Worm (Caenorhabditis elegans): ENCODE data around the gene Y53G8B.2.

Gene Y53G8B.2

ce11 chrIII:3064566-3064965, 39.2 kb downstream of the Y53G8B.2 start:
- no peak for TF ChIP-seq dmd-4 (tag; optimal IDR thresholded peaks at IDR 0.05; ENCODE audit: borderline replicate concordance)
- TF ChIP-seq pag-3 (tag; optimal IDR thresholded peaks at IDR 0.05; ENCODE audit: borderline replicate concordance): no peak
- TF ChIP-seq ceh-24 (tag; optimal IDR thresholded peaks at IDR 0.05): no peak
- TF ChIP-seq sox-2 (GFP tag; IDR thresholded peaks at IDR 0.05): no peak
- no peak for TF ChIP-seq K02D7.2 (tag; optimal IDR thresholded peaks at IDR 0.05)

- TF ChIP-seq pha-4 (tag; optimal IDR thresholded peaks at IDR 0.05) (no peak), hlh-6 (tag; optimal IDR thresholded peaks at IDR 0.05) (no peak), dve-1 (tag; optimal IDR thresholded peaks at IDR 0.05) (no peak), pros-1 (tag; optimal IDR thresholded peaks at IDR 0.05) (no peak), pqm-1 (tag; optimal IDR thresholded peaks at IDR 0.05) (no peak), syd-9 (tag; optimal IDR thresholded peaks at IDR 0.05) (no peak), ceh-2 (tag; optimal IDR thresholded peaks at IDR 0.05) (no peak), ref-2 (tag; optimal IDR thresholded peaks at IDR 0.05) (no peak), hlh-30 (tag; optimal IDR thresholded peaks at IDR 0.05; ENCODE audit: insufficient read depth) (no peak)
Observed at ce11 chrIII:3063999-3064398, 39.8 kb downstream of the Y53G8B.2 start, which contains the start of gene H06I04.6. H06I04.6 (minus strand) TSS chrIII:3064343.

ce11 chrIII:3063565-3063964, 40.2 kb downstream of the Y53G8B.2 start:
- no peak for TF ChIP-seq ttx-3 (tag; optimal IDR thresholded peaks at IDR 0.05)

ce11 chrIII:3063084-3063483, 40.7 kb downstream of the Y53G8B.2 start:
- TF ChIP-seq hlh-30 (tag; optimal IDR thresholded peaks at IDR 0.05; ENCODE audit: insufficient read depth) (no peak), nhr-11 (tag; optimal IDR thresholded peaks at IDR 0.05) (no peak), unc-86 (tag; optimal IDR thresholded peaks at IDR 0.05) (no peak), elt-2 (tag; optimal IDR thresholded peaks at IDR 0.05) (no peak), F13H6.1 (tag; optimal IDR thresholded peaks at IDR 0.05) (no peak)

- TF ChIP-seq dve-1 (tag; optimal IDR thresholded peaks at IDR 0.05) (no peak), fax-1 (tag; optimal IDR thresholded peaks at IDR 0.05) (no peak), ceh-22 (tag; optimal IDR thresholded peaks at IDR 0.05) (no peak), K09A11.1 (tag; optimal IDR thresholded peaks at IDR 0.05; ENCODE audit: insufficient read depth) (no peak), ceh-31 (tag; optimal IDR thresholded peaks at IDR 0.05) (no peak), unc-86 (tag; optimal IDR thresholded peaks at IDR 0.05) (no peak), lim-6 (tag; optimal IDR thresholded peaks at IDR 0.05) (no peak), elt-2 (tag; optimal IDR thresholded peaks at IDR 0.05) (no peak), hlh-8 (tag; optimal IDR thresholded peaks at IDR 0.05) (no peak), hlh-15 (tag; optimal IDR thresholded peaks at IDR 0.05) (no peak), unc-3 (GFP tag; conservative IDR thresholded peaks at IDR 0.05) (no peak), unc-3 (tag; optimal IDR thresholded peaks at IDR 0.05) (no peak), ama-1 (optimal IDR thresholded peaks at IDR 0.05) (no peak), ets-4 (tag; optimal IDR thresholded peaks at IDR 0.05) (no peak), madf-2 (tag; optimal IDR thresholded peaks at IDR 0.05) (no peak), pqm-1 (tag; optimal IDR thresholded peaks at IDR 0.05) (no peak), nhr-232 (tag; optimal IDR thresholded peaks at IDR 0.05) (no peak), hlh-13 (GFP tag; optimal IDR thresholded peaks at IDR 0.05) (no peak), sox-4 (tag; optimal IDR thresholded peaks at IDR 0.05) (no peak)
Observed at ce11 chrIII:3061289-3061688, 42.5 kb downstream of the Y53G8B.2 start.

- TF ChIP-seq zip-5 (tag; optimal IDR thresholded peaks at IDR 0.05) (no peak), eyg-1 (tag; optimal IDR thresholded peaks at IDR 0.05) (no peak), rnt-1 (tag; optimal IDR thresholded peaks at IDR 0.05) (no peak), elt-4 (tag; optimal IDR thresholded peaks at IDR 0.05) (no peak), sox-2 (GFP tag; IDR thresholded peaks at IDR 0.05) (no peak), odd-2 (tag; optimal IDR thresholded peaks at IDR 0.05) (no peak), ref-2 (tag; optimal IDR thresholded peaks at IDR 0.05) (no peak), ceh-14 (tag; optimal IDR thresholded peaks at IDR 0.05) (no peak), hlh-6 (tag; optimal IDR thresholded peaks at IDR 0.05) (no peak), lin-11 (tag; optimal IDR thresholded peaks at IDR 0.05) (no peak), ahr-1 (tag; optimal IDR thresholded peaks at IDR 0.05) (no peak), ceh-30 (tag; optimal IDR thresholded peaks at IDR 0.05) (no peak), unc-55 (GFP tag; optimal IDR thresholded peaks at IDR 0.05) (no peak), fax-1 (tag; optimal IDR thresholded peaks at IDR 0.05) (no peak), Y22D7AL.16 (tag; optimal IDR thresholded peaks at IDR 0.05) (no peak), pros-1 (tag; optimal IDR thresholded peaks at IDR 0.05) (no peak), ceh-45 (GFP tag; IDR thresholded peaks at IDR 0.05) (no peak), pag-3 (tag; optimal IDR thresholded peaks at IDR 0.05; ENCODE audit: borderline replicate concordance) (no peak)
Observed at ce11 chrIII:3060262-3060661, 43.5 kb downstream of the Y53G8B.2 start, which contains the start of gene fipr-29. fipr-29 (minus strand) TSS chrIII:3060362.

Measured in whole organism, late embryonic.